Worm (Caenorhabditis elegans) whole organism, L1 larva: ENCODE data around the gene F53E10.6.

Source experiments
- ces-1 ChIP-seq: fragments of 150-350 bp; optimal IDR thresholded peaks from 2 replicates; lab custom pipeline; 2014; ENCODE audit warnings: missing biosample characterization, missing genetic modification reagents, missing genetic modification characterization
- ets-5 ChIP-seq: fragments of 200-800 bp; sonication (Bioruptor generic); IDR thresholded peaks from 2 replicates; pipeline ENCODE4 v1.3.6; 2022; ENCODE audit warnings: missing genetic modification characterization, missing compliant biosample characterization
- hpl-2 ChIP-seq: fragments of 150-350 bp; optimal IDR thresholded peaks from 2 replicates; lab custom pipeline; 2014; ENCODE audit warnings: missing biosample characterization, missing genetic modification reagents, missing genetic modification characterization
- lin-39 ChIP-seq: fragments of 150-350 bp; optimal IDR thresholded peaks from 2 replicates; lab custom pipeline; 2014; ENCODE audit warnings: missing biosample characterization, missing genetic modification reagents, missing genetic modification characterization
- mef-2 ChIP-seq: fragments of 150-350 bp; optimal IDR thresholded peaks from 2 replicates; lab custom pipeline; 2014; ENCODE audit warnings: missing biosample characterization, missing genetic modification characterization
- unc-62 ChIP-seq: fragments of 150-350 bp; optimal IDR thresholded peaks from 2 replicates; lab custom pipeline; 2014; ENCODE audit warnings: missing biosample characterization, missing genetic modification reagents, missing genetic modification characterization

DNA sequence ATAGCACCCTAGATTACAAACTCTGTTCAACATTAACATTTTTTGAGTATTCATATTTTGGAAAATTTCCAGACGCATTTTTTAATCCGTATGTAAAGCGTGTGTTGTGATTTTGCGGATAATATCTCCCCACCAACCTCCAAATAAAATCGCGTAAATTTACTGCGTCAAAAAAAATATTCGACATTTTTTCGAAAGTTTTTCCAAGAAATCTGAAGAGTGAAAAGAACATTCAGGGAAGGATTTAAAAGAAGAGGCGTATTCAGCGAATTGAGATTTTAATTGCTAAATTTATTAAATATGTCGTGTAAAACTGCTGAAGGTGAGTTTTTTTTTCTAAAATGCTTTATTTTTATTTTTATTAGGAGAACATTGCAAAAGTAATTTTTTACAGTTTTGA, 29.0 kb downstream of the F53E10.6 start, which contains the start of gene nhr-290:
- TF ChIP-seq lin-39 (tag; lab: Kevin White, UChicago) (no peak), ces-1 (no peak), hpl-2 (GFP tag; lab: Kevin White, UChicago) (no peak), ets-5 (GFP tag; lab: Robert Waterston, UW) (no peak), mef-2 (tag; lab: Kevin White, UChicago) (no peak), unc-62 (GFP tag; lab: Kevin White, UChicago) (no peak)
